Worm (Caenorhabditis elegans) whole organism, L4 larva: Measurements from ENCODE around the gene srh-16.

ENCODE experiments used
- T20F7.1 ChIP-seq: fragments of 200-800 bp; sonication (Bioruptor generic); optimal IDR thresholded peaks from 2 replicates; lab custom pipeline; 2018; ENCODE audit warnings: mild to moderate bottlenecking, missing genetic modification characterization, missing compliant biosample characterization
- aly-2 ChIP-seq: sonication (generic microtip); optimal IDR thresholded peaks from 2 replicates; lab custom pipeline; 2018; ENCODE audit warnings: missing biosample characterization, missing genetic modification characterization
- ama-1 ChIP-seq: fragments of 150-350 bp; optimal IDR thresholded peaks from 2 replicates; lab custom pipeline; 2014; ENCODE audit warnings: inconsistent platforms, mixed read lengths
- ceh-62 ChIP-seq: sonication (generic microtip); optimal IDR thresholded peaks from 2 replicates; lab custom pipeline; 2017; ENCODE audit warnings: missing biosample characterization, missing genetic modification characterization
- daf-12 ChIP-seq: fragments of 150-350 bp; optimal IDR thresholded peaks from 2 replicates; lab custom pipeline; 2014; ENCODE audit warnings: missing biosample characterization, missing genetic modification reagents, missing genetic modification characterization
- hlh-30 ChIP-seq: sonication (generic microtip); optimal IDR thresholded peaks from 2 replicates; lab custom pipeline; 2017; ENCODE audit warnings: antibody characterized with exemption, mild to moderate bottlenecking, missing genetic modification characterization, missing compliant biosample characterization; ENCODE audit not compliant: insufficient read depth
- nhr-28 ChIP-seq: fragments of 150-350 bp; optimal IDR thresholded peaks from 2 replicates; lab custom pipeline; 2014; ENCODE audit warnings: missing biosample characterization, missing genetic modification characterization
- nhr-6 ChIP-seq: fragments of 150-350 bp; optimal IDR thresholded peaks from 2 replicates; lab custom pipeline; 2014; ENCODE audit warnings: missing biosample characterization, missing genetic modification characterization
- pha-4 ChIP-seq, 2 experiments: fragments of 150-350 bp in 1 of 2; fragments of 200-800 bp in 1 of 2; sonication (Bioruptor generic) in 1 of 2; IDR thresholded peaks in 1 of 2; optimal IDR thresholded peaks in 1 of 2; 2 replicates each; pipeline versions ENCODE4 v1.3.6 to Lab custom; 2014 to 2022; ENCODE audit warnings: missing genetic modification characterization in 2 of 2, missing genetic modification reagents in 2 of 2, missing biosample characterization in 1 of 2, missing compliant biosample characterization in 1 of 2
- snpc-4 ChIP-seq: fragments of 150-350 bp; optimal IDR thresholded peaks from 2 replicates; lab custom pipeline; 2014; ENCODE audit warnings: missing biosample characterization, missing genetic modification characterization
- spr-3 ChIP-seq: fragments of 200-800 bp; sonication (Bioruptor generic); optimal IDR thresholded peaks from 2 replicates; lab custom pipeline; 2018; ENCODE audit warnings: mild to moderate bottlenecking, missing genetic modification characterization, missing compliant biosample characterization
- zfp-2 ChIP-seq: sonication (generic microtip); optimal IDR thresholded peaks from 2 replicates; lab custom pipeline; 2016; ENCODE audit warnings: mild to moderate bottlenecking, missing genetic modification characterization, missing compliant biosample characterization
- zip-2 ChIP-seq: fragments of 150-350 bp; optimal IDR thresholded peaks from 2 replicates; lab custom pipeline; 2014; ENCODE audit warnings: missing biosample characterization, missing genetic modification characterization

- TF ChIP-seq aly-2 (tag; lab: Kevin White, UChicago) (no peak), daf-12 (tag; lab: Kevin White, UChicago) (no peak), nhr-6 (no peak), ceh-62 (tag; lab: Kevin White, UChicago) (no peak), T20F7.1 (GFP tag; lab: Kevin White, UChicago) (no peak), ama-1 (lab: Kevin White, UChicago) (no peak), spr-3 (GFP tag; lab: Kevin White, UChicago) (no peak), pha-4 (GFP tag; IDR thresholded peaks at IDR 0.05; lab: Robert Waterston, UW) (no peak), pha-4 (tag; optimal IDR thresholded peaks at IDR 0.05; lab: Kevin White, UChicago) (no peak), hlh-30 (peak; percentile 47), zfp-2 (tag; lab: Kevin White, UChicago) (no peak), zip-2 (tag; lab: Kevin White, UChicago) (no peak), nhr-28 (no peak), snpc-4 (tag; lab: Kevin White, UChicago) (no peak)
These were observed 5.1 kb downstream of the srh-16 start for ce11 chrV:12296794-12297193.
